Worm (Caenorhabditis elegans) whole organism, L4/young adult: ENCODE measurements around the gene hacd-1.

ENCODE experiments used
- W03F9.2 ChIP-seq: fragments of 150-350 bp; optimal IDR thresholded peaks from 2 replicates; lab custom pipeline; 2014; ENCODE audit warnings: missing biosample characterization, missing genetic modification characterization
- dao-5 ChIP-seq: sonication (generic microtip); optimal IDR thresholded peaks from 2 replicates; lab custom pipeline; 2016; ENCODE audit warnings: missing genotype, missing genetic modification characterization, moderate library complexity, missing compliant biosample characterization

- no peak for TF ChIP-seq W03F9.2
- TF ChIP-seq dao-5: no peak
Observed at ce11 chrV:1438205-1438604, 22.0 kb upstream of the hacd-1 start.
